Fruit fly (Drosophila melanogaster) whole organism, wandering third instar larva: ENCODE results near the gene Cpr72Eb.

Experiments
- Abd-B ChIP-seq: fragments of >200 bp; optimal IDR thresholded peaks from 2 replicates; lab custom pipeline; 2017; ENCODE audit warnings: missing biosample characterization, missing genetic modification characterization
- CG32264 ChIP-seq: fragments of 200-800 bp; sonication (Bioruptor generic); optimal IDR thresholded peaks from 2 replicates; lab custom pipeline; 2016; ENCODE audit warnings: missing biosample characterization, missing genetic modification characterization
- CG9705 ChIP-seq: fragments of 200-800 bp; sonication (Bioruptor generic); optimal IDR thresholded peaks from 2 replicates; lab custom pipeline; 2018; ENCODE audit warnings: missing biosample characterization, mild to moderate bottlenecking, missing genetic modification characterization
- Mio ChIP-seq: sonication (Bioruptor generic); optimal IDR thresholded peaks from 2 replicates; lab custom pipeline; 2016; ENCODE audit warnings: missing biosample characterization, missing genetic modification characterization
- Rel ChIP-seq, 2 experiments: fragments of 200-800 bp; sonication (Bioruptor generic) in 1 of 2; optimal IDR thresholded peaks; 2 replicates in 1 of 2; 3 replicates in 1 of 2; lab custom pipeline; 2016 to 2019; ENCODE audit warnings: mild to moderate bottlenecking in 2 of 2, missing biosample characterization in 2 of 2, missing genetic modification characterization in 2 of 2, moderate library complexity in 1 of 2
- Vsx2 ChIP-seq: fragments of 200-300, 225-300 bp; sonication (Bioruptor generic); optimal IDR thresholded peaks from 2 replicates; lab custom pipeline; 2018; ENCODE audit warnings: missing biosample characterization, missing genetic modification characterization; ENCODE audit not compliant: partially characterized antibody
- br ChIP-seq: fragments of 200-800 bp; sonication (Bioruptor generic); optimal IDR thresholded peaks from 2 replicates; lab custom pipeline; 2016; ENCODE audit warnings: missing biosample characterization, missing genetic modification characterization
- h ChIP-seq: fragments of 200-800 bp; sonication (Bioruptor generic); optimal IDR thresholded peaks from 3 replicates; lab custom pipeline; 2016; ENCODE audit warnings: missing biosample characterization, mild to moderate bottlenecking, missing genetic modification characterization
- pan ChIP-seq: fragments of >200 bp; optimal IDR thresholded peaks from 2 replicates; lab custom pipeline; 2017
- psq ChIP-seq: fragments of 200-800 bp; sonication (Bioruptor generic); optimal IDR thresholded peaks from 3 replicates; lab custom pipeline; 2017; ENCODE audit warnings: missing biosample characterization, mild to moderate bottlenecking, missing genetic modification characterization, moderate library complexity
- rgr ChIP-seq: fragments of 200-800 bp; sonication (Bioruptor generic); optimal IDR thresholded peaks from 3 replicates; lab custom pipeline; 2016; ENCODE audit warnings: missing biosample characterization, mild to moderate bottlenecking, missing genetic modification characterization
- usp ChIP-seq: fragments of >200 bp; optimal IDR thresholded peaks from 2 replicates; lab custom pipeline; 2017; ENCODE audit warnings: missing biosample characterization, missing genetic modification characterization

dm6 chr3L:16319399-16319906, 45.2 kb upstream of the Cpr72Eb start, which contains the start of the genes CG13041 and CG13060:
- TF ChIP-seq psq = no peak
- TF ChIP-seq CG9705 (GFP tag; lab: Kevin White, UChicago) = no peak
- no peak for TF ChIP-seq Mio (GFP tag; lab: Kevin White, UChicago)
- no peak for TF ChIP-seq Abd-B (GFP tag; lab: Kevin White, UChicago)
- no peak for TF ChIP-seq Rel (GFP tag; optimal IDR thresholded peaks at IDR 0.05; lab: Kevin White, UChicago)
- TF ChIP-seq Rel (tag; optimal IDR thresholded peaks at IDR 0.05; lab: Kevin White, UChicago) = no peak
- TF ChIP-seq h (GFP tag; lab: Kevin White, UChicago) = no peak
- TF ChIP-seq br (GFP tag; lab: Kevin White, UChicago) = no peak
- TF ChIP-seq pan (lab: Kevin White, UChicago) = no peak
- no peak for TF ChIP-seq CG32264 (GFP tag; lab: Kevin White, UChicago)
- TF ChIP-seq usp (GFP tag; lab: Kevin White, UChicago) = no peak
- TF ChIP-seq Vsx2 (GFP tag; lab: Kevin White, UChicago) = no peak
- TF ChIP-seq rgr (GFP tag; lab: Kevin White, UChicago) = no peak
